Fruit fly (Drosophila melanogaster): Measurements from ENCODE around the gene CG7920.

dm6 chr3R:30037630-30038029 lies 22.5 kb upstream of the CG7920 start, which contains the start of gene ocn:
- TF ChIP-seq CG8478 (optimal IDR thresholded peaks at IDR 0.05) (no peak), CTCF (optimal IDR thresholded peaks at IDR 0.05) (no peak)
